Fruit fly (Drosophila melanogaster) whole organism, embryonic: ENCODE data around the gene CG5835.

Experiments
- Bgb ChIP-seq: fragments of 200-800 bp; sonication (Bioruptor generic); IDR thresholded peaks from 2 replicates; pipeline ENCODE4 v1.3.6; 2022; ENCODE audit warnings: missing biosample characterization, missing genetic modification characterization; ENCODE audit not compliant: partially characterized antibody
- CG11093 ChIP-seq: fragments of 200-800 bp; sonication (Bioruptor generic); IDR thresholded peaks from 3 replicates; pipeline ENCODE4 v1.3.6; 2022; ENCODE audit warnings: missing biosample characterization, missing genetic modification characterization
- CG13123 ChIP-seq: fragments of 200-800 bp; sonication (Bioruptor generic); optimal IDR thresholded peaks from 2 replicates; lab custom pipeline; 2016; ENCODE audit warnings: missing biosample characterization, missing genetic modification characterization
- CG13296 ChIP-seq: fragments of 200-800 bp; sonication (Bioruptor generic); optimal IDR thresholded peaks from 3 replicates; lab custom pipeline; 2018; ENCODE audit warnings: missing biosample characterization, mild to moderate bottlenecking, missing genetic modification characterization
- CG14014 ChIP-seq: fragments of 200-800 bp; sonication (Bioruptor generic); IDR thresholded peaks from 2 replicates; pipeline ENCODE4 v1.3.6; 2022; ENCODE audit warnings: missing biosample characterization, missing genetic modification characterization
- CG17802 ChIP-seq: fragments of 200-800 bp; sonication (Bioruptor generic); optimal IDR thresholded peaks from 2 replicates; lab custom pipeline; 2018; ENCODE audit warnings: missing biosample characterization, mild to moderate bottlenecking, missing genetic modification characterization, moderate library complexity
- CG18011 ChIP-seq: fragments of 200-800 bp; sonication (Bioruptor generic); optimal IDR thresholded peaks from 2 replicates; lab custom pipeline; 2017; ENCODE audit warnings: missing biosample characterization, missing genetic modification characterization, mild to moderate bottlenecking, moderate library complexity, missing genotype
- CG1832 ChIP-seq: fragments of 200-800 bp; sonication (Bioruptor generic); optimal IDR thresholded peaks from 2 replicates; lab custom pipeline; 2017; ENCODE audit warnings: missing biosample characterization, mild to moderate bottlenecking, missing genetic modification characterization, inconsistent platforms
- CG18619 ChIP-seq: fragments of 200-800 bp; sonication (Bioruptor generic); optimal IDR thresholded peaks from 3 replicates; lab custom pipeline; 2017; ENCODE audit warnings: missing biosample characterization, mild to moderate bottlenecking, missing genetic modification characterization
- CG18764 ChIP-seq: fragments of 200-800 bp; sonication (Bioruptor generic); optimal IDR thresholded peaks from 3 replicates; lab custom pipeline; 2016; ENCODE audit warnings: missing biosample characterization, missing genetic modification characterization
- CG2129 ChIP-seq: fragments of 200-800 bp; sonication (Bioruptor generic); IDR thresholded peaks from 2 replicates; pipeline ENCODE4 v1.3.6; 2022; ENCODE audit warnings: missing biosample characterization, missing genetic modification characterization; ENCODE audit not compliant: partially characterized antibody
- CG2202 ChIP-seq: fragments of 200-800 bp; sonication (Bioruptor generic); optimal IDR thresholded peaks from 2 replicates; lab custom pipeline; 2018; ENCODE audit warnings: missing biosample characterization, mild to moderate bottlenecking, missing genetic modification characterization
- CG31365 ChIP-seq: fragments of 200-800 bp; sonication (Bioruptor generic); optimal IDR thresholded peaks from 2 replicates; lab custom pipeline; 2018; ENCODE audit warnings: missing biosample characterization, mild to moderate bottlenecking, missing genetic modification characterization
- CG33557 ChIP-seq: fragments of 200-800 bp; sonication (Bioruptor generic); optimal IDR thresholded peaks from 2 replicates; lab custom pipeline; 2019; ENCODE audit warnings: missing biosample characterization, mild to moderate bottlenecking, missing genetic modification characterization, moderate library complexity
- CG34376 ChIP-seq: fragments of 200-800 bp; sonication (Bioruptor generic); optimal IDR thresholded peaks from 2 replicates; lab custom pipeline; 2018; ENCODE audit warnings: missing biosample characterization, mild to moderate bottlenecking, missing genetic modification characterization
- CG34422 ChIP-seq: fragments of 200-800 bp; sonication (Bioruptor generic); IDR thresholded peaks from 3 replicates; pipeline ENCODE4 v1.3.6; 2022; ENCODE audit warnings: missing biosample characterization, missing genetic modification characterization
- CG3726 ChIP-seq: fragments of 200-800 bp; sonication (Bioruptor generic); IDR thresholded peaks from 3 replicates; pipeline ENCODE4, ENCODE4 v1.3.6; 2022; ENCODE audit warnings: missing biosample characterization, missing genetic modification characterization
- CG4360 ChIP-seq: fragments of 200-800 bp; sonication (Bioruptor generic); IDR thresholded peaks from 2 replicates; pipeline ENCODE4 v1.3.6; 2022; ENCODE audit warnings: missing biosample characterization, missing genetic modification characterization
- CG4617 ChIP-seq: fragments of 200-800 bp; sonication (Bioruptor generic); optimal IDR thresholded peaks from 3 replicates; lab custom pipeline; 2016; ENCODE audit warnings: missing biosample characterization, missing genetic modification characterization, borderline replicate concordance
- CG5180 ChIP-seq: fragments of 200-800 bp; sonication (Bioruptor generic); optimal IDR thresholded peaks from 3 replicates; lab custom pipeline; 2017; ENCODE audit warnings: missing biosample characterization, missing genetic modification characterization, mild to moderate bottlenecking, moderate library complexity, missing genetic modification reagents
- CrebB ChIP-seq: fragments of 200-800 bp; sonication (Bioruptor generic); optimal IDR thresholded peaks from 3 replicates; lab custom pipeline; 2018; ENCODE audit warnings: missing biosample characterization, mild to moderate bottlenecking, missing genetic modification characterization
- Dfd ChIP-seq, 2 experiments: fragments of >200 bp; optimal IDR thresholded peaks; 2 replicates each; lab custom pipeline; 2017; ENCODE audit warnings: missing biosample characterization in 2 of 2, missing genetic modification characterization in 2 of 2
- Eip74EF ChIP-seq, 2 experiments: fragments of 200-800 bp in 1 of 2; fragments of >200 bp in 1 of 2; sonication (Bioruptor generic) in 1 of 2; optimal IDR thresholded peaks; 2 replicates each; lab custom pipeline; 2017 to 2019; ENCODE audit warnings: missing biosample characterization in 2 of 2, missing genetic modification characterization in 2 of 2, mild to moderate bottlenecking in 1 of 2, moderate library complexity in 1 of 2
- Fer2 ChIP-seq: fragments of 200-800 bp; sonication (Bioruptor generic); optimal IDR thresholded peaks from 2 replicates; lab custom pipeline; 2018; ENCODE audit warnings: missing biosample characterization, mild to moderate bottlenecking, missing genetic modification characterization, moderate library complexity
- Jarid2 ChIP-seq: fragments of 200-800 bp; sonication (Bioruptor generic); optimal IDR thresholded peaks from 3 replicates; lab custom pipeline; 2017; ENCODE audit warnings: mild to moderate bottlenecking, missing biosample characterization, missing genetic modification reagents, missing genetic modification characterization
- MTF-1 ChIP-seq: fragments of 200-800 bp; sonication (Bioruptor generic); optimal IDR thresholded peaks from 2 replicates; lab custom pipeline; 2018; ENCODE audit warnings: missing biosample characterization, mild to moderate bottlenecking, missing genetic modification characterization, borderline replicate concordance
- Optix ChIP-seq: fragments of 200-800 bp; sonication (Bioruptor generic); IDR thresholded peaks from 3 replicates; pipeline ENCODE4 v1.3.6; 2022; ENCODE audit warnings: missing biosample characterization, missing genetic modification characterization
- PHDP ChIP-seq: fragments of 200-800 bp; sonication (Bioruptor generic); optimal IDR thresholded peaks from 3 replicates; lab custom pipeline; 2018; ENCODE audit warnings: missing biosample characterization, mild to moderate bottlenecking, missing genetic modification characterization, moderate library complexity
- Poxn ChIP-seq: fragments of 200-800 bp; sonication (Bioruptor generic); IDR thresholded peaks from 2 replicates; pipeline ENCODE4 v1.3.6; 2022; ENCODE audit warnings: missing biosample characterization, missing genetic modification characterization
- Side ChIP-seq: fragments of 200-800 bp; sonication (Bioruptor generic); optimal IDR thresholded peaks from 2 replicates; lab custom pipeline; 2016; ENCODE audit warnings: missing biosample characterization, missing genetic modification characterization
- TFAM ChIP-seq: fragments of 200-800 bp; sonication (Bioruptor generic); optimal IDR thresholded peaks from 2 replicates; lab custom pipeline; 2017; ENCODE audit warnings: missing biosample characterization, missing genetic modification characterization, inconsistent platforms
- Vsx1 ChIP-seq: fragments of 200-800 bp; sonication (Bioruptor generic); optimal IDR thresholded peaks from 2 replicates; lab custom pipeline; 2017; ENCODE audit warnings: missing biosample characterization, mild to moderate bottlenecking, missing genetic modification characterization, missing genetic modification reagents
- ap ChIP-seq: fragments of 200-800 bp; sonication (Bioruptor generic); IDR thresholded peaks from 2 replicates; pipeline ENCODE4 v1.3.6; 2022; ENCODE audit warnings: missing biosample characterization, missing genetic modification characterization
- ase ChIP-seq: fragments of 200-800 bp; sonication (Bioruptor generic); IDR thresholded peaks from 3 replicates; pipeline ENCODE4 v1.3.6; 2022; ENCODE audit warnings: missing biosample characterization, missing genetic modification characterization
- az2 ChIP-seq: fragments of 200-800 bp; sonication (Bioruptor generic); optimal IDR thresholded peaks from 3 replicates; lab custom pipeline; 2016; ENCODE audit warnings: missing biosample characterization, missing genetic modification characterization
- cad ChIP-seq: fragments of >200 bp; optimal IDR thresholded peaks from 2 replicates; lab custom pipeline; 2017; ENCODE audit warnings: missing biosample characterization, missing genetic modification characterization
- dimm ChIP-seq: fragments of 200-800 bp; sonication (Bioruptor generic); IDR thresholded peaks from 2 replicates; pipeline ENCODE4 v1.3.6; 2022; ENCODE audit warnings: missing biosample characterization, missing genetic modification characterization
- dpn ChIP-seq, 2 experiments: fragments of 200-800 bp; sonication (Bioruptor generic); optimal IDR thresholded peaks; 3 replicates each; lab custom pipeline; 2016; ENCODE audit warnings: missing biosample characterization in 2 of 2, missing genetic modification characterization in 2 of 2
- dysf ChIP-seq: fragments of 200-800 bp; sonication (Bioruptor generic); IDR thresholded peaks from 3 replicates; pipeline ENCODE4 v1.3.6; 2022; ENCODE audit warnings: missing biosample characterization, missing genetic modification characterization
- ken ChIP-seq: fragments of 200-800 bp; sonication (Bioruptor generic); IDR thresholded peaks from 3 replicates; pipeline ENCODE4 v1.3.6; 2022; ENCODE audit warnings: missing biosample characterization, missing genetic modification characterization
- lab ChIP-seq: fragments of 200-800 bp; sonication (Bioruptor generic); optimal IDR thresholded peaks from 3 replicates; lab custom pipeline; 2017; ENCODE audit warnings: missing biosample characterization, missing genetic modification characterization, mild to moderate bottlenecking, moderate library complexity, missing genetic modification reagents
- lilli ChIP-seq: fragments of 200-800 bp; sonication (Bioruptor generic); optimal IDR thresholded peaks from 3 replicates; lab custom pipeline; 2016; ENCODE audit warnings: missing biosample characterization, missing genetic modification characterization
- mirr ChIP-seq: fragments of 200-800 bp; sonication (Bioruptor generic); optimal IDR thresholded peaks from 3 replicates; lab custom pipeline; 2018; ENCODE audit warnings: missing biosample characterization, mild to moderate bottlenecking, missing genetic modification characterization
- pfk ChIP-seq: fragments of 200-800 bp; sonication (Bioruptor generic); optimal IDR thresholded peaks from 2 replicates; lab custom pipeline; 2018; ENCODE audit warnings: missing biosample characterization, mild to moderate bottlenecking, missing genetic modification characterization, moderate library complexity
- stc ChIP-seq: fragments of 200-800 bp; sonication (Bioruptor generic); IDR thresholded peaks from 2 replicates; pipeline ENCODE4 v1.3.6; 2022; ENCODE audit warnings: missing biosample characterization, missing genetic modification characterization
- tna ChIP-seq: fragments of 200-800 bp; sonication (Bioruptor generic); IDR thresholded peaks from 2 replicates; pipeline ENCODE4 v1.3.6; 2022; ENCODE audit warnings: missing biosample characterization, missing genetic modification characterization; ENCODE audit not compliant: partially characterized antibody
- twi ChIP-seq: fragments of 200-800 bp; optimal IDR thresholded peaks from 2 replicates; lab custom pipeline; 2019; ENCODE audit warnings: missing biosample characterization, mild to moderate bottlenecking, missing genetic modification characterization, moderate library complexity
- vnd ChIP-seq: fragments of 200-800 bp; sonication (Bioruptor generic); IDR thresholded peaks from 3 replicates; pipeline ENCODE4 v1.3.6; 2022; ENCODE audit warnings: missing biosample characterization, missing genetic modification characterization; ENCODE audit not compliant: partially characterized antibody

Gene CG5835

DNA sequence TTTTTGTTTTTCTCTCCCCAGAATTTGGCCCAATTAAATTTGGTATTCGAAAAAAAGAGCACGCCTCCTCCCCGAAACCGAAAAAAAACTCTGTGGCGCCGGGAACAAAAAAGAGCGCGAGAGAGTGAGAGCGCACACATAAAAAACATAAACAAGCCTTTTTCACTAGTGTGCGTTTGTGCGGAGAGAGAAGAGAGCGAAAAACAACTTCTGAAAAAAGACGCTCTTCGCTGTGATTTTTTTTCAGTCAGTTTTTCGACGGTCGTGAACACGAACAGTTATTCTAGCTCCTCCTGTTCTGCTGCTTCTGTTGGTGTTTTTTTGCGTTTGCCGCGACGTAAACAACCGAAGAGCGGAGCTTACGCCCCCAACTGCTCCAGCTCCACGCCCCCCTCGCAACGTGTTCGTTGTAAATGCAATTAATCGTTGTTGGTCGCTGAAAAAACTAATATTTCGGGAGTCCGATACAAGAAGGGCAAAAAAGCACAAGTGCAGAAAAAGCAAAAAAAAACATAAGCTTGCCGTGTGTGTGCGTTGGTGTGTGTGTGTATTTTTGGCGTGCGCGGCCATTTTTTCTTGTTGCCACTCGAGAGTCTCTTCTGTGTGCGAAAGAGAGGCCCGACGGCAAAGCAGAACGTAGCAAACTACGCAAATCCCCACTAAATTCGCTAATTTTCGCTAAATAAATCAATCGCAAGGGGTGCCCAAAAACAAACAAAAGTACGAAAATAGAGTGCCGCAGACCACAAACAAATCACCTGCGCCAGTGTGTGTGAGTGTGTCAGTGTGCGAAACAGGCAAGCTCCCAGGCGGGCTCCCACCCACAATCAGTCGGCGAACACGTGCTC lies 10.7 kb upstream of the CG5835 start, which contains the start of gene sqz (continued):
- TF ChIP-seq CG31365 (tag; lab: Kevin White, UChicago) (no peak), dpn (GFP tag; optimal IDR thresholded peaks at IDR 0.05; lab: Kevin White, UChicago) (peak in 1 of 2 experiments; percentile 7), stc (GFP tag; lab: Robert Waterston, UW) (peak; percentile 30; the same call in 1 of the 2 replicates), CG33557 (GFP tag; lab: Kevin White, UChicago) (no peak), CG13123 (GFP tag; lab: Kevin White, UChicago) (no peak), MTF-1 (GFP tag; lab: Kevin White, UChicago) (peak; percentile 29), ase (GFP tag; lab: Robert Waterston, UW) (no peak), Dfd (GFP tag; optimal IDR thresholded peaks at IDR 0.05; lab: Kevin White, UChicago) (no peak), CG18764 (GFP tag; lab: Kevin White, UChicago) (no peak), CG4617 (GFP tag; lab: Kevin White, UChicago) (no peak), Fer2 (tag; lab: Kevin White, UChicago) (no peak), CG11093 (GFP tag; lab: Robert Waterston, UW) (no peak), ken (GFP tag; lab: Robert Waterston, UW) (no peak), CG34376 (GFP tag; lab: Kevin White, UChicago) (peak; percentile 26), CG3726 (GFP tag; lab: Robert Waterston, UW) (no peak), CG13296 (peak; percentile 19), Vsx1 (GFP tag; lab: Kevin White, UChicago) (no peak), PHDP (tag; lab: Kevin White, UChicago) (peak; percentile 18), Bgb (GFP tag; lab: Robert Waterston, UW) (peak; percentile 45), Poxn (GFP tag; lab: Robert Waterston, UW) (no peak), lab (peak; percentile 37), az2 (GFP tag; lab: Kevin White, UChicago) (no peak), Optix (GFP tag; lab: Robert Waterston, UW) (no peak), CG2202 (tag; lab: Kevin White, UChicago) (no peak), twi (tag; lab: Kevin White, UChicago) (no peak), CG5180 (peak; percentile 81), CG18011 (GFP tag; lab: Kevin White, UChicago) (no peak), vnd (GFP tag; lab: Robert Waterston, UW) (no peak), Eip74EF (GFP tag; optimal IDR thresholded peaks at IDR 0.05; lab: Kevin White, UChicago) (peak in 1 of 2 experiments; percentile 17), ap (no peak), CG4360 (GFP tag; lab: Robert Waterston, UW) (peak; percentile 76), tna (GFP tag; lab: Robert Waterston, UW) (no peak), lilli (no peak), CrebB (tag; lab: Kevin White, UChicago) (peak; percentile 28), CG17802 (tag; lab: Kevin White, UChicago) (no peak), cad (GFP tag; lab: Kevin White, UChicago) (no peak), CG2129 (GFP tag; lab: Robert Waterston, UW) (peak; percentile 29; the same call in 1 of the 2 replicates), CG34422 (GFP tag; lab: Robert Waterston, UW) (peak; percentile 62; the same call in 1 of the 3 replicates), CG18619 (GFP tag; lab: Kevin White, UChicago) (no peak), Side (GFP tag; lab: Kevin White, UChicago) (no peak), Jarid2 (GFP tag; lab: Kevin White, UChicago) (peak; percentile 95), dimm (no peak), pfk (no peak), TFAM (GFP tag; lab: Kevin White, UChicago) (no peak), dysf (no peak), mirr (peak; percentile 24), CG1832 (GFP tag; lab: Kevin White, UChicago) (peak; percentile 27), CG14014 (peak; percentile 5; the same call in 1 of the 2 replicates)
